Worm (Caenorhabditis elegans) whole organism, young adult: ENCODE measurements around the gene clec-180.
A peak's percentile ranks its signal among the peaks of the same experiment; 100 is the strongest.

ENCODE experiments used
- F10E7.11 ChIP-seq: sonication (generic microtip); optimal IDR thresholded peaks from 2 replicates; lab custom pipeline; 2017; ENCODE audit warnings: mild to moderate bottlenecking, missing genetic modification characterization, moderate library complexity, missing compliant biosample characterization
- F22D6.2 ChIP-seq: sonication (generic microtip); optimal IDR thresholded peaks from 2 replicates; lab custom pipeline; 2016; ENCODE audit warnings: mild to moderate bottlenecking, missing genetic modification characterization, missing compliant biosample characterization
- F23B12.7 ChIP-seq: sonication (generic microtip); optimal IDR thresholded peaks from 2 replicates; lab custom pipeline; 2017; ENCODE audit warnings: missing genetic modification characterization, mild to moderate bottlenecking, missing compliant biosample characterization, antibody characterized with exemption, moderate library complexity; ENCODE audit not compliant: insufficient read depth
- F49E8.2 ChIP-seq: sonication (generic microtip); optimal IDR thresholded peaks from 3 replicates; lab custom pipeline; 2017; ENCODE audit warnings: missing genetic modification characterization, mild to moderate bottlenecking, missing compliant biosample characterization, antibody characterized with exemption, moderate library complexity; ENCODE audit not compliant: insufficient read depth
- K12H6.12 ChIP-seq: fragments of 200-800 bp; sonication (Bioruptor generic); optimal IDR thresholded peaks from 2 replicates; lab custom pipeline; 2018; ENCODE audit warnings: mild to moderate bottlenecking, missing genetic modification characterization, missing compliant biosample characterization
- Y67H2A.10 ChIP-seq: fragments of 200-800 bp; sonication (Bioruptor generic); conservative IDR thresholded peaks from 2 replicates; pipeline ENCODE4 v1.3.6; 2022; ENCODE audit warnings: missing genetic modification reagents, missing genetic modification characterization, missing compliant biosample characterization
- Y79H2A.3 ChIP-seq: fragments of 200-800 bp; sonication (Bioruptor generic); conservative IDR thresholded peaks from 2 replicates; pipeline ENCODE4 v1.3.6; 2022; ENCODE audit warnings: missing genetic modification reagents, missing genetic modification characterization, missing compliant biosample characterization
- Y95B8A.8 ChIP-seq: fragments of 200-800 bp; sonication (Bioruptor generic); IDR thresholded peaks from 2 replicates; pipeline ENCODE4 v1.3.6; 2022; ENCODE audit warnings: missing genetic modification reagents, missing genetic modification characterization, missing compliant biosample characterization
- ZK185.1 ChIP-seq: sonication (generic microtip); optimal IDR thresholded peaks from 2 replicates; lab custom pipeline; 2016; ENCODE audit warnings: mild to moderate bottlenecking, missing genetic modification characterization, missing compliant biosample characterization; ENCODE audit not compliant: poor library complexity, severe bottlenecking
- atf-7 ChIP-seq: sonication (generic microtip); optimal IDR thresholded peaks from 2 replicates; lab custom pipeline; 2017; ENCODE audit warnings: mild to moderate bottlenecking, missing genetic modification characterization, missing compliant biosample characterization
- athp-1 ChIP-seq: sonication (generic microtip); optimal IDR thresholded peaks from 2 replicates; lab custom pipeline; 2017; ENCODE audit warnings: mild to moderate bottlenecking, missing genetic modification characterization, missing compliant biosample characterization
- attf-5 ChIP-seq: fragments of 200-800 bp; sonication (Bioruptor generic); optimal IDR thresholded peaks from 2 replicates; lab custom pipeline; 2018; ENCODE audit warnings: mild to moderate bottlenecking, missing genetic modification characterization, missing compliant biosample characterization
- cebp-2 ChIP-seq: fragments of 200-800 bp; sonication (Bioruptor generic); IDR thresholded peaks from 2 replicates; pipeline ENCODE4 v1.3.6; 2022; ENCODE audit warnings: missing genetic modification characterization, missing compliant biosample characterization
- ceh-27 ChIP-seq: fragments of 200-800 bp; sonication (Bioruptor generic); optimal IDR thresholded peaks from 2 replicates; lab custom pipeline; 2018; ENCODE audit warnings: mild to moderate bottlenecking, missing genetic modification characterization, moderate library complexity, missing compliant biosample characterization
- ceh-40 ChIP-seq: fragments of 200-800 bp; sonication (Bioruptor generic); IDR thresholded peaks from 2 replicates; pipeline ENCODE4 v1.3.6; 2022; ENCODE audit warnings: missing genetic modification characterization, missing compliant biosample characterization
- ceh-58 ChIP-seq: fragments of 200-800 bp; sonication (Bioruptor generic); IDR thresholded peaks from 2 replicates; pipeline ENCODE4 v1.3.6; 2022; ENCODE audit warnings: missing genetic modification characterization, missing compliant biosample characterization
- ceh-79 ChIP-seq: sonication (generic microtip); optimal IDR thresholded peaks from 2 replicates; lab custom pipeline; 2017; ENCODE audit warnings: mild to moderate bottlenecking, missing genetic modification characterization, missing compliant biosample characterization
- ceh-91 ChIP-seq: fragments of 200-800 bp; sonication (Bioruptor generic); IDR thresholded peaks from 2 replicates; pipeline ENCODE4 v1.3.6; 2022; ENCODE audit warnings: missing genetic modification reagents, missing genetic modification characterization, missing compliant biosample characterization
- die-1 ChIP-seq: sonication (generic microtip); optimal IDR thresholded peaks from 2 replicates; lab custom pipeline; 2016; ENCODE audit warnings: missing genotype, mild to moderate bottlenecking, missing genetic modification characterization, missing compliant biosample characterization
- efl-1 ChIP-seq: fragments of 150-350 bp; optimal IDR thresholded peaks from 2 replicates; lab custom pipeline; 2014; ENCODE audit warnings: missing biosample characterization, missing genetic modification reagents, missing genetic modification characterization
- egl-18 ChIP-seq: fragments of 200-800 bp; sonication (Bioruptor generic); IDR thresholded peaks from 2 replicates; pipeline ENCODE4 v1.3.6; 2022; ENCODE audit warnings: missing genetic modification reagents, missing genetic modification characterization, missing compliant biosample characterization
- egrh-3 ChIP-seq: fragments of 200-800 bp; sonication (Bioruptor generic); IDR thresholded peaks from 2 replicates; pipeline ENCODE4 v1.3.6; 2022; ENCODE audit warnings: missing genetic modification reagents, missing genetic modification characterization, missing compliant biosample characterization
- ekl-4 ChIP-seq: fragments of 200-800 bp; sonication (Bioruptor generic); IDR thresholded peaks from 2 replicates; pipeline ENCODE4 v1.3.6; 2022; ENCODE audit warnings: missing genetic modification reagents, missing genetic modification characterization, missing compliant biosample characterization
- hlh-26 ChIP-seq: fragments of 200-800 bp; sonication (Bioruptor generic); conservative IDR thresholded peaks from 2 replicates; pipeline ENCODE4 v1.3.6; 2022; ENCODE audit warnings: missing genetic modification reagents, missing genetic modification characterization, missing compliant biosample characterization
- hsf-1 ChIP-seq: fragments of 200-800 bp; sonication (Bioruptor generic); IDR thresholded peaks from 2 replicates; pipeline ENCODE4 v1.3.6; 2022; ENCODE audit warnings: missing genetic modification reagents, missing genetic modification characterization, missing compliant biosample characterization
- lin-26 ChIP-seq: fragments of 200-800 bp; sonication (Bioruptor generic); IDR thresholded peaks from 2 replicates; pipeline ENCODE4 v1.3.6; 2022; ENCODE audit warnings: missing genetic modification reagents, missing genetic modification characterization, missing compliant biosample characterization
- lin-35 ChIP-seq, 3 experiments: fragments of 150-350 bp in 2 of 3; sonication (generic microtip) in 1 of 3; optimal IDR thresholded peaks; 2 replicates each; lab custom pipeline; 2014 to 2018; ENCODE audit warnings: missing biosample characterization in 3 of 3, missing genetic modification characterization in 3 of 3, missing genetic modification reagents in 3 of 3
- lin-54 ChIP-seq: fragments of 200-800 bp; sonication (Bioruptor generic); optimal IDR thresholded peaks from 2 replicates; lab custom pipeline; 2018; ENCODE audit warnings: mild to moderate bottlenecking, missing genetic modification characterization, missing compliant biosample characterization
- lsl-1 ChIP-seq: fragments of 200-800 bp; sonication (Bioruptor generic); optimal IDR thresholded peaks from 2 replicates; lab custom pipeline; 2018; ENCODE audit warnings: mild to moderate bottlenecking, missing genetic modification characterization, moderate library complexity, missing compliant biosample characterization
- madf-10 ChIP-seq: sonication (generic microtip); optimal IDR thresholded peaks from 2 replicates; lab custom pipeline; 2016; ENCODE audit warnings: mild to moderate bottlenecking, missing genetic modification characterization, missing compliant biosample characterization
- madf-6 ChIP-seq: fragments of 200-800 bp; sonication (Bioruptor generic); IDR thresholded peaks from 2 replicates; pipeline ENCODE4 v1.3.6; 2022; ENCODE audit warnings: missing genetic modification reagents, missing genetic modification characterization, missing compliant biosample characterization
- mcd-1 ChIP-seq: fragments of 200-800 bp; sonication (Bioruptor generic); IDR thresholded peaks from 2 replicates; pipeline ENCODE4 v1.3.6; 2022; ENCODE audit warnings: missing genetic modification reagents, missing genetic modification characterization, missing compliant biosample characterization
- mes-4 ChIP-seq: sonication (generic microtip); optimal IDR thresholded peaks from 2 replicates; lab custom pipeline; 2016; ENCODE audit warnings: missing genotype, missing genetic modification characterization, missing compliant biosample characterization
- mxl-1 ChIP-seq: sonication (generic microtip); optimal IDR thresholded peaks from 2 replicates; lab custom pipeline; 2016; ENCODE audit warnings: missing genetic modification characterization, missing compliant biosample characterization
- nfya-1 ChIP-seq: sonication (generic microtip); optimal IDR thresholded peaks from 2 replicates; lab custom pipeline; 2017; ENCODE audit warnings: antibody characterized with exemption, missing compliant biosample characterization, missing genetic modification characterization, borderline replicate concordance; ENCODE audit not compliant: insufficient read depth
- nfyb-1 ChIP-seq: fragments of 200-800 bp; sonication (Bioruptor generic); IDR thresholded peaks from 2 replicates; pipeline ENCODE4 v1.3.6; 2022; ENCODE audit warnings: missing genetic modification reagents, missing genetic modification characterization, missing compliant biosample characterization
- nhr-120 ChIP-seq: fragments of 200-800 bp; sonication (Bioruptor generic); IDR thresholded peaks from 2 replicates; pipeline ENCODE4 v1.3.6; 2022; ENCODE audit warnings: missing genetic modification characterization, missing compliant biosample characterization
- nhr-179 ChIP-seq: sonication (generic microtip); optimal IDR thresholded peaks from 2 replicates; lab custom pipeline; 2016; ENCODE audit warnings: mild to moderate bottlenecking, missing genetic modification characterization, missing compliant biosample characterization
- nhr-80 ChIP-seq: sonication (generic microtip); optimal IDR thresholded peaks from 2 replicates; lab custom pipeline; 2016; ENCODE audit warnings: missing genetic modification characterization, missing compliant biosample characterization
- rpc-1 ChIP-seq, 2 experiments: fragments of 150-350 bp in 1 of 2; sonication (generic microtip) in 1 of 2; optimal IDR thresholded peaks; 2 replicates each; lab custom pipeline; 2014 to 2018; ENCODE audit warnings: missing biosample characterization in 1 of 2, missing genetic modification characterization in 1 of 2, missing genetic modification reagents in 1 of 2, missing genotype in 1 of 2
- sdz-38 ChIP-seq: sonication (generic microtip); optimal IDR thresholded peaks from 2 replicates; lab custom pipeline; 2016; ENCODE audit warnings: missing genotype, missing genetic modification characterization, missing compliant biosample characterization
- snpc-3.4 ChIP-seq: sonication (generic microtip); optimal IDR thresholded peaks from 2 replicates; lab custom pipeline; 2017; ENCODE audit warnings: missing genetic modification characterization, mild to moderate bottlenecking, missing compliant biosample characterization, antibody characterized with exemption, moderate library complexity, missing genotype, missing genetic modification reagents
- zfh-2 ChIP-seq: fragments of 200-800 bp; sonication (Bioruptor generic); conservative IDR thresholded peaks from 2 replicates; pipeline ENCODE4 v1.3.6; 2022; ENCODE audit warnings: missing genetic modification reagents, missing genetic modification characterization, missing compliant biosample characterization
- zim-3 ChIP-seq: sonication (generic microtip); optimal IDR thresholded peaks from 2 replicates; lab custom pipeline; 2017; ENCODE audit warnings: mild to moderate bottlenecking, missing genetic modification characterization, moderate library complexity, missing compliant biosample characterization
- ztf-18 ChIP-seq: sonication (generic microtip); optimal IDR thresholded peaks from 2 replicates; lab custom pipeline; 2016; ENCODE audit warnings: missing genotype, mild to moderate bottlenecking, missing genetic modification characterization, missing compliant biosample characterization
- ztf-22 ChIP-seq: fragments of 200-800 bp; sonication (Bioruptor generic); optimal IDR thresholded peaks from 2 replicates; lab custom pipeline; 2018; ENCODE audit warnings: mild to moderate bottlenecking, missing genetic modification characterization, moderate library complexity, missing compliant biosample characterization
- ztf-25 ChIP-seq: fragments of 200-800 bp; sonication (Bioruptor generic); IDR thresholded peaks from 2 replicates; pipeline ENCODE4 v1.3.6; 2022; ENCODE audit warnings: missing genetic modification reagents, missing genetic modification characterization, missing compliant biosample characterization
- ztf-28 ChIP-seq: fragments of 200-800 bp; sonication (Bioruptor generic); IDR thresholded peaks from 2 replicates; pipeline ENCODE4 v1.3.6; 2022; ENCODE audit warnings: missing genetic modification reagents, missing genetic modification characterization, missing compliant biosample characterization
- ztf-6 ChIP-seq: fragments of 200-800 bp; sonication (Bioruptor generic); IDR thresholded peaks from 2 replicates; pipeline ENCODE4 v1.3.6; 2022; ENCODE audit warnings: missing genetic modification reagents, missing genetic modification characterization, missing compliant biosample characterization

Gene clec-180

DNA sequence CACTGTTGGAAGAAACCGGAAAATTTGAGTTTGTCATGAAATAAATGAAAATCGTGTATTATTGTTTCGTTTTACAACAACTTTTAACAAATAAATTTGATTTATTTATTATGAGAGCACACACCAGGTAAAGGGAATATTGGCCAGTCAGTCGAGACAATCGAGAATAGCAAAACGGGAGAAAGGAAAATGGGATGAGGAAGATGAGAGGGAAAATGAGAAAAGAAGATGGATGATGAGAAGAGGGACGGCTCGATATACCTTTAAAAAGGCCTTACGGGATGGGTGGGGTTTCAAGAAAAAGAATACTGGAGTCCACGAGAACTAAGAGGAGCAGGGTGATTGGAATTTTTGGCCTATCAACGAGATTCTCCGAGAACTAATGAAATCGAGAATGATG is 10.0 kb upstream of the clec-180 start:
- TF ChIP-seq nfyb-1 (GFP tag; lab: Robert Waterston, UW) (no peak), ekl-4 (0 out of 2 replicates have a peak, but pooled peaks have one; percentile 26), nhr-80 (tag; lab: Kevin White, UChicago) (no peak), ceh-27 (GFP tag; lab: Kevin White, UChicago) (no peak), Y79H2A.3 (GFP tag; lab: Robert Waterston, UW) (no peak), mes-4 (tag; lab: Kevin White, UChicago) (peak; percentile 27), ceh-79 (tag; lab: Kevin White, UChicago) (no peak), atf-7 (tag; lab: Kevin White, UChicago) (no peak), ZK185.1 (tag; lab: Kevin White, UChicago) (no peak), egl-18 (GFP tag; lab: Robert Waterston, UW) (no peak), madf-6 (no peak), K12H6.12 (tag; lab: Kevin White, UChicago) (no peak), ztf-28 (GFP tag; lab: Robert Waterston, UW) (no peak), ztf-18 (tag; lab: Kevin White, UChicago) (no peak), lsl-1 (GFP tag; lab: Kevin White, UChicago) (no peak), lin-54 (GFP tag; lab: Kevin White, UChicago) (peak; percentile 30), ztf-22 (GFP tag; lab: Kevin White, UChicago) (no peak), Y67H2A.10 (GFP tag; lab: Robert Waterston, UW) (no peak), hlh-26 (GFP tag; lab: Robert Waterston, UW) (no peak), athp-1 (tag; lab: Kevin White, UChicago) (no peak), nhr-120 (GFP tag; lab: Robert Waterston, UW) (no peak), F23B12.7 (tag; lab: Kevin White, UChicago) (no peak), lin-26 (GFP tag; lab: Robert Waterston, UW) (no peak), rpc-1 (optimal IDR thresholded peaks at IDR 0.05; lab: Kevin White, UChicago) (no peak), rpc-1 (tag; optimal IDR thresholded peaks at IDR 0.05; lab: Kevin White, UChicago) (no peak), ceh-91 (no peak), ceh-40 (GFP tag; lab: Robert Waterston, UW) (no peak), attf-5 (GFP tag; lab: Kevin White, UChicago) (no peak), hsf-1 (GFP tag; lab: Robert Waterston, UW) (peak; percentile 39; the same call in 1 of the 2 replicates), lin-35 (GFP tag; optimal IDR thresholded peaks at IDR 0.05; lab: Kevin White, UChicago) (no peak), ceh-58 (no peak), nhr-179 (tag; lab: Kevin White, UChicago) (no peak), egrh-3 (no peak), madf-10 (tag; lab: Kevin White, UChicago) (no peak), mcd-1 (no peak), mxl-1 (tag; lab: Kevin White, UChicago) (no peak), ztf-25 (GFP tag; lab: Robert Waterston, UW) (0 out of 2 replicates have a peak, but pooled peaks have one; percentile 32), nfya-1 (tag; lab: Kevin White, UChicago) (no peak), F22D6.2 (tag; lab: Kevin White, UChicago) (no peak), zfh-2 (GFP tag; lab: Robert Waterston, UW) (no peak), snpc-3.4 (tag; lab: Kevin White, UChicago) (no peak), cebp-2 (GFP tag; lab: Robert Waterston, UW) (no peak), F49E8.2 (peak; percentile 81), die-1 (no peak), ztf-6 (GFP tag; lab: Robert Waterston, UW) (no peak), F10E7.11 (no peak), efl-1 (no peak), zim-3 (tag; lab: Kevin White, UChicago) (no peak), Y95B8A.8 (GFP tag; lab: Robert Waterston, UW) (no peak), sdz-38 (no peak)
